Worm (Caenorhabditis elegans): ENCODE data around the gene seip-1.
A peak's percentile ranks its signal among the peaks of the same experiment; 100 is the strongest.

The seip-1 gene

ce11 chrV:6053188-6053687 is at the start of gene seip-1 (continued):
- no peak for TF ChIP-seq C08G9.2 (tag; optimal IDR thresholded peaks at IDR 0.05)
- TF ChIP-seq ref-2 (tag; optimal IDR thresholded peaks at IDR 0.05): peak; percentile 46
- peak; percentile 65 for TF ChIP-seq tbx-2 (tag; optimal IDR thresholded peaks at IDR 0.05)
- TF ChIP-seq ceh-31 (tag; optimal IDR thresholded peaks at IDR 0.05): peak; percentile 87
- no peak for TF ChIP-seq ama-1 (optimal IDR thresholded peaks at IDR 0.05)
- TF ChIP-seq ceh-24 (tag; optimal IDR thresholded peaks at IDR 0.05): no peak
- no peak for TF ChIP-seq hlh-8 (tag; optimal IDR thresholded peaks at IDR 0.05)

ce11 chrV:6101243-6101898 is 48.3 kb upstream of the seip-1 start:
- no peak for TF ChIP-seq npax-4 (tag; optimal IDR thresholded peaks at IDR 0.05)
- TF ChIP-seq pha-4 (tag; optimal IDR thresholded peaks at IDR 0.05): no peak
- TF ChIP-seq pax-1 (tag; optimal IDR thresholded peaks at IDR 0.05): peak; percentile 10

- no peak for TF ChIP-seq eyg-1 (tag; optimal IDR thresholded peaks at IDR 0.05)
- TF ChIP-seq pat-9 (tag; optimal IDR thresholded peaks at IDR 0.05): no peak
- no peak for TF ChIP-seq ceh-24 (tag; optimal IDR thresholded peaks at IDR 0.05)
- no peak for TF ChIP-seq nhr-11 (tag; optimal IDR thresholded peaks at IDR 0.05)
- TF ChIP-seq fax-1 (tag; optimal IDR thresholded peaks at IDR 0.05): no peak
- peak; percentile 71 for TF ChIP-seq dve-1 (tag; optimal IDR thresholded peaks at IDR 0.05)
- peak; percentile 12 for TF ChIP-seq madf-2 (tag; optimal IDR thresholded peaks at IDR 0.05)
- TF ChIP-seq hlh-15 (tag; optimal IDR thresholded peaks at IDR 0.05): no peak
- no peak for TF ChIP-seq ttx-3 (tag; optimal IDR thresholded peaks at IDR 0.05)
- TF ChIP-seq K02D7.2 (tag; optimal IDR thresholded peaks at IDR 0.05): no peak
- TF ChIP-seq C38D4.7 (GFP tag; optimal IDR thresholded peaks at IDR 0.05): no peak
- TF ChIP-seq pax-1 (tag; optimal IDR thresholded peaks at IDR 0.05): peak; percentile 92
- TF ChIP-seq elt-4 (tag; optimal IDR thresholded peaks at IDR 0.05): no peak
- no peak for TF ChIP-seq pag-3 (tag; optimal IDR thresholded peaks at IDR 0.05; ENCODE audit: borderline replicate concordance)
- no peak for TF ChIP-seq lin-11 (tag; optimal IDR thresholded peaks at IDR 0.05)
- no peak for TF ChIP-seq mec-3 (tag; optimal IDR thresholded peaks at IDR 0.05; ENCODE audit: borderline replicate concordance)
- TF ChIP-seq ref-2 (tag; optimal IDR thresholded peaks at IDR 0.05): peak; percentile 84
- TF ChIP-seq lim-6 (tag; optimal IDR thresholded peaks at IDR 0.05): no peak
- peak; percentile 81 for TF ChIP-seq ceh-31 (tag; optimal IDR thresholded peaks at IDR 0.05)
- TF ChIP-seq ceh-6 (GFP tag; optimal IDR thresholded peaks at IDR 0.05): no peak
- TF ChIP-seq ceh-34 (tag; optimal IDR thresholded peaks at IDR 0.05): peak; percentile 56
- no peak for TF ChIP-seq npax-4 (tag; optimal IDR thresholded peaks at IDR 0.05)
- TF ChIP-seq sdc-2 (tag; optimal IDR thresholded peaks at IDR 0.05): peak; percentile 15
- peak; percentile 83 for TF ChIP-seq unc-55 (GFP tag; optimal IDR thresholded peaks at IDR 0.05)
- no peak for TF ChIP-seq pha-2 (tag; optimal IDR thresholded peaks at IDR 0.05)
- peak; percentile 16 for TF ChIP-seq ama-1 (optimal IDR thresholded peaks at IDR 0.05)
- TF ChIP-seq nhr-232 (tag; optimal IDR thresholded peaks at IDR 0.05): no peak
- TF ChIP-seq zip-5 (tag; optimal IDR thresholded peaks at IDR 0.05): no peak
- no peak for TF ChIP-seq fkh-6 (tag; optimal IDR thresholded peaks at IDR 0.05)
- TF ChIP-seq pros-1 (tag; optimal IDR thresholded peaks at IDR 0.05): peak; percentile 52
- TF ChIP-seq F13H6.1 (tag; optimal IDR thresholded peaks at IDR 0.05): no peak
- TF ChIP-seq sox-4 (tag; optimal IDR thresholded peaks at IDR 0.05): no peak
- no peak for TF ChIP-seq hlh-6 (tag; optimal IDR thresholded peaks at IDR 0.05)
- no peak for TF ChIP-seq gmeb-2 (tag; optimal IDR thresholded peaks at IDR 0.05)
- peak; percentile 100 for TF ChIP-seq nfya-1 (tag; optimal IDR thresholded peaks at IDR 0.05)
- no peak for TF ChIP-seq odd-2 (tag; optimal IDR thresholded peaks at IDR 0.05)
- no peak for TF ChIP-seq ceh-45 (GFP tag; IDR thresholded peaks at IDR 0.05)
- no peak for TF ChIP-seq ceh-9 (tag; optimal IDR thresholded peaks at IDR 0.05)
- no peak for TF ChIP-seq ceh-22 (tag; optimal IDR thresholded peaks at IDR 0.05)
- TF ChIP-seq hlh-13 (GFP tag; optimal IDR thresholded peaks at IDR 0.05): no peak
- TF ChIP-seq hlh-8 (tag; optimal IDR thresholded peaks at IDR 0.05): no peak
- no peak for TF ChIP-seq unc-86 (tag; optimal IDR thresholded peaks at IDR 0.05)
- peak; percentile 16 for TF ChIP-seq tbx-7 (tag; optimal IDR thresholded peaks at IDR 0.05)
- no peak for TF ChIP-seq ztf-16 (tag; optimal IDR thresholded peaks at IDR 0.05)
These were observed 47.5 kb upstream of the seip-1 start, which contains the start of gene crt-1 for ce11 chrV:6100492-6101004. TSS of gene crt-1 (minus strand) at chrV:6100542.

Measured in whole organism, late embryonic.